Worm (Caenorhabditis elegans): ENCODE measurements around the gene C32D5.11.
A peak's percentile ranks its signal among the peaks of the same experiment; 100 is the strongest.

C32D5.11 gene

DNA sequence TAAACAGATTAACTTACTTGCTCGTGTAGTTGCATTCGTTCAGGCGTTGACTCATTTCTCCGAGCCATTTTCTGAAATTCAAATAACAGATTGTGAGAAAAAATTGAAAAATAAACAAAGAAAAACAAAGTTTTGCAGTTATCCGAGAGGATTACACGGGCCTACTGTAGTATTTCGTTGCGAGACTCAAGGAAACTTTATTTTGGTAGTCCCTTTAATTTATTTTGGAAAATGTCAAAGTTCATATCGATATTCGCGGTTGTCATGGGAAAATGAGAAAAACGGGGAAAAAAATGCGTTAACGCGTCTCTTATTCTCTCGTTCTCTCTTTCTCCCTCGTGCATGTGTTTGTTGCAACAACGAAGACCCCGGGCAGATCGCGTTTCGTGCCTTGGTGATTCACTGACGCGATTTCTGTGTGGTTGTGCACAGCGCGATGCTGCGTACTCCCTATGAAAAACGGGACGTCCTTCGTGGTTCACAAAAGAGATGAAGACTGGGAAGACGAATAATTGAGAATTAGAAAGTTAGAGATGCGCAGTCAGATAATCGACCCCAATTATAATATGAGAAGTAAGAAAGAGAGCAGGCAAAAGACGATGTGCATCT, 23.9 kb downstream of the C32D5.11 start, which contains the start of gene set-4:
Gene set-4 (minus strand): TSS at position 120 of the 609 bp plus-strand sequence.
- TF ChIP-seq lsy-2 (tag; optimal IDR thresholded peaks at IDR 0.05) = peak; percentile 90 to 95
- no peak for TF ChIP-seq nhr-11 (tag; optimal IDR thresholded peaks at IDR 0.05)
- TF ChIP-seq skn-1 (tag; optimal IDR thresholded peaks at IDR 0.05) = no peak
- peak; percentile 98 for TF ChIP-seq C34F6.9 (tag; optimal IDR thresholded peaks at IDR 0.05)
- peak; percentile 92 for TF ChIP-seq nhr-25 (tag; optimal IDR thresholded peaks at IDR 0.05)
- TF ChIP-seq Y55F3AM.14 (GFP tag; optimal IDR thresholded peaks at IDR 0.05) = peak; percentile 78
- no peak for TF ChIP-seq aly-2 (tag; optimal IDR thresholded peaks at IDR 0.05)
- TF ChIP-seq ceh-16 (tag; optimal IDR thresholded peaks at IDR 0.05) = peak; percentile 91
- no peak for TF ChIP-seq nhr-12 (tag; optimal IDR thresholded peaks at IDR 0.05)
- TF ChIP-seq unc-62 (GFP tag; optimal IDR thresholded peaks at IDR 0.05) = peak; percentile 59
- TF ChIP-seq zag-1 (tag; optimal IDR thresholded peaks at IDR 0.05) = peak; percentile 72
- peak; percentile 84 for TF ChIP-seq mab-5 (tag; optimal IDR thresholded peaks at IDR 0.05)
- TF ChIP-seq ZK546.5 (tag; optimal IDR thresholded peaks at IDR 0.05) = peak; percentile 27
- TF ChIP-seq ztf-1 (GFP tag; conservative IDR thresholded peaks at IDR 0.05) = no peak
- TF ChIP-seq ceh-82 (tag; optimal IDR thresholded peaks at IDR 0.05) = peak; percentile 68
- TF ChIP-seq dmd-4 (tag; optimal IDR thresholded peaks at IDR 0.05) = no peak
- peak; percentile 78 for TF ChIP-seq nhr-10 (tag; optimal IDR thresholded peaks at IDR 0.05)
- no peak for TF ChIP-seq unc-39 (tag; optimal IDR thresholded peaks at IDR 0.05)
- TF ChIP-seq nhr-129 (tag; optimal IDR thresholded peaks at IDR 0.05) = peak; percentile 96
- TF ChIP-seq crh-2 (tag; optimal IDR thresholded peaks at IDR 0.05) = peak; percentile 97
- TF ChIP-seq sma-3 (GFP tag; optimal IDR thresholded peaks at IDR 0.05) = peak; percentile 91
- peak; percentile 85 for TF ChIP-seq egl-27 (tag; optimal IDR thresholded peaks at IDR 0.05)
- TF ChIP-seq nhr-237 (tag; optimal IDR thresholded peaks at IDR 0.05) = peak; percentile 20
- no peak for TF ChIP-seq nhr-23 (tag; optimal IDR thresholded peaks at IDR 0.05)
- peak; percentile 26 for TF ChIP-seq ama-1 (optimal IDR thresholded peaks at IDR 0.05)
- peak; percentile 18 to 91 for TF ChIP-seq mdl-1 (tag; optimal IDR thresholded peaks at IDR 0.05)
- TF ChIP-seq ztf-11 (tag; optimal IDR thresholded peaks at IDR 0.05) = peak; percentile 61
- peak; percentile 96 for TF ChIP-seq fos-1 (tag; optimal IDR thresholded peaks at IDR 0.05)
- TF ChIP-seq nhr-21 (tag; optimal IDR thresholded peaks at IDR 0.05) = peak; percentile 87
- peak; percentile 54 for TF ChIP-seq blmp-1 (tag; optimal IDR thresholded peaks at IDR 0.05; ENCODE audit: insufficient read depth)
- TF ChIP-seq R02D3.7 (tag; optimal IDR thresholded peaks at IDR 0.05) = peak; percentile 50
- no peak for TF ChIP-seq mbf-1 (tag; optimal IDR thresholded peaks at IDR 0.05)
- peak; percentile 90 for TF ChIP-seq ztf-4 (tag; optimal IDR thresholded peaks at IDR 0.05)
- peak; percentile 88 for TF ChIP-seq snpc-4 (tag; optimal IDR thresholded peaks at IDR 0.05)
- no peak for TF ChIP-seq peb-1 (tag; optimal IDR thresholded peaks at IDR 0.05)
- no peak for TF ChIP-seq elt-3 (tag; optimal IDR thresholded peaks at IDR 0.05)
- peak; percentile 68 for TF ChIP-seq nhr-77 (tag; optimal IDR thresholded peaks at IDR 0.05)
- no peak for TF ChIP-seq alr-1 (tag; optimal IDR thresholded peaks at IDR 0.05)
- TF ChIP-seq lin-39 (tag; optimal IDR thresholded peaks at IDR 0.05) = no peak
- peak; percentile 96 for TF ChIP-seq unc-55 (GFP tag; optimal IDR thresholded peaks at IDR 0.05)
- TF ChIP-seq F13H6.1 (tag; optimal IDR thresholded peaks at IDR 0.05) = peak; percentile 92
- TF ChIP-seq lin-13 (GFP tag; optimal IDR thresholded peaks at IDR 0.05) = peak; percentile 93
- peak; percentile 85 for TF ChIP-seq nhr-6 (tag; optimal IDR thresholded peaks at IDR 0.05)
- TF ChIP-seq gmeb-1 (tag; optimal IDR thresholded peaks at IDR 0.05) = peak; percentile 90
- TF ChIP-seq elt-1 (tag; optimal IDR thresholded peaks at IDR 0.05) = no peak
- peak; percentile 92 for TF ChIP-seq sma-9 (GFP tag; optimal IDR thresholded peaks at IDR 0.05)
- no peak for TF ChIP-seq sma-9 (tag; optimal IDR thresholded peaks at IDR 0.05)
- peak; percentile 93 for TF ChIP-seq sem-4 (tag; optimal IDR thresholded peaks at IDR 0.05)
- TF ChIP-seq lin-11 (tag; optimal IDR thresholded peaks at IDR 0.05) = peak; percentile 89
